Worm (Caenorhabditis elegans) whole organism, L4 larva: ENCODE results near the gene asp-6.

Source experiments
- D1046.2 ChIP-seq: fragments of 200-800 bp; sonication (Bioruptor generic); IDR thresholded peaks from 2 replicates; pipeline ENCODE4 v1.3.6; 2022; ENCODE audit warnings: missing genetic modification characterization, missing compliant biosample characterization
- F49E8.2 ChIP-seq: sonication (generic microtip); optimal IDR thresholded peaks from 2 replicates; lab custom pipeline; 2016; ENCODE audit warnings: missing compliant biosample characterization, mild to moderate bottlenecking, missing genetic modification characterization, borderline replicate concordance
- attf-4 ChIP-seq: sonication (generic microtip); optimal IDR thresholded peaks from 3 replicates; lab custom pipeline; 2017; ENCODE audit warnings: missing biosample characterization, missing genetic modification characterization
- ces-1 ChIP-seq: fragments of 150-350 bp; sonication (generic microtip); optimal IDR thresholded peaks from 4 replicates; lab custom pipeline; 2014; ENCODE audit warnings: missing biosample characterization, missing genetic modification reagents, missing genetic modification characterization
- daf-16 ChIP-seq, 3 experiments: sonication (generic microtip); optimal IDR thresholded peaks; 2 replicates each; lab custom pipeline; 2016 to 2017; ENCODE audit warnings: missing genetic modification characterization in 3 of 3, missing genetic modification reagents in 3 of 3, mild to moderate bottlenecking in 2 of 3, missing compliant biosample characterization in 2 of 3, missing biosample characterization in 1 of 3, moderate library complexity in 1 of 3
- dmd-6 ChIP-seq: fragments of 200-800 bp; sonication (Bioruptor generic); IDR thresholded peaks from 2 replicates; pipeline ENCODE4 v1.3.6; 2022; ENCODE audit warnings: missing genetic modification reagents, missing genetic modification characterization, missing compliant biosample characterization
- dmd-9 ChIP-seq: fragments of 200-800 bp; sonication (Bioruptor generic); IDR thresholded peaks from 2 replicates; pipeline ENCODE4 v1.3.6; 2022; ENCODE audit warnings: missing genetic modification reagents, missing genetic modification characterization, missing compliant biosample characterization
- dve-1 ChIP-seq: sonication (generic microtip); optimal IDR thresholded peaks from 2 replicates; lab custom pipeline; 2017; ENCODE audit warnings: antibody characterized with exemption, mild to moderate bottlenecking, missing genetic modification characterization, missing compliant biosample characterization; ENCODE audit not compliant: insufficient read depth
- egl-43 ChIP-seq: fragments of 200-800 bp; sonication (Bioruptor generic); IDR thresholded peaks from 2 replicates; pipeline ENCODE4 v1.3.6; 2022; ENCODE audit warnings: missing genetic modification reagents, missing genetic modification characterization, missing compliant biosample characterization
- hlh-11 ChIP-seq: fragments of 200-800 bp; sonication (Bioruptor generic); optimal IDR thresholded peaks from 2 replicates; lab custom pipeline; 2018; ENCODE audit warnings: mild to moderate bottlenecking, missing genetic modification characterization, missing compliant biosample characterization
- hlh-30 ChIP-seq: sonication (generic microtip); optimal IDR thresholded peaks from 2 replicates; lab custom pipeline; 2017; ENCODE audit warnings: antibody characterized with exemption, mild to moderate bottlenecking, missing genetic modification characterization, missing compliant biosample characterization; ENCODE audit not compliant: insufficient read depth
- jun-1 ChIP-seq: fragments of 150-350 bp; optimal IDR thresholded peaks from 2 replicates; lab custom pipeline; 2014; ENCODE audit warnings: missing biosample characterization, missing genetic modification reagents, missing genetic modification characterization
- lim-7 ChIP-seq: fragments of 200-800 bp; sonication (Bioruptor generic); IDR thresholded peaks from 2 replicates; pipeline ENCODE4 v1.3.6; 2022; ENCODE audit warnings: missing genetic modification characterization, missing compliant biosample characterization
- lin-29 ChIP-seq: fragments of 200-800 bp; sonication (Bioruptor generic); IDR thresholded peaks from 2 replicates; pipeline ENCODE4 v1.3.6; 2022; ENCODE audit warnings: missing genetic modification reagents, missing genetic modification characterization, missing compliant biosample characterization
- lsy-2 ChIP-seq, 2 experiments: fragments of 150-350 bp in 1 of 2; sonication (generic microtip) in 1 of 2; optimal IDR thresholded peaks; 2 replicates each; lab custom pipeline; 2014 to 2017; ENCODE audit warnings: missing biosample characterization in 2 of 2, missing genetic modification characterization in 2 of 2
- madf-9 ChIP-seq: fragments of 200-800 bp; sonication (Bioruptor generic); conservative IDR thresholded peaks from 2 replicates; pipeline ENCODE4 v1.3.6; 2022; ENCODE audit warnings: missing genetic modification reagents, missing genetic modification characterization, missing compliant biosample characterization
- mes-2 ChIP-seq: sonication (generic microtip); optimal IDR thresholded peaks from 2 replicates; lab custom pipeline; 2016; ENCODE audit warnings: missing genotype, mild to moderate bottlenecking, missing genetic modification characterization, missing compliant biosample characterization; ENCODE audit not compliant: poor library complexity, severe bottlenecking
- mxl-3 ChIP-seq: fragments of 200-800 bp; sonication (Bioruptor generic); optimal IDR thresholded peaks from 2 replicates; lab custom pipeline; 2018; ENCODE audit warnings: mild to moderate bottlenecking, missing genetic modification characterization, missing compliant biosample characterization
- nhr-25 ChIP-seq: sonication (generic microtip); optimal IDR thresholded peaks from 2 replicates; lab custom pipeline; 2017; ENCODE audit warnings: missing genetic modification characterization, mild to moderate bottlenecking, missing compliant biosample characterization, antibody characterized with exemption, moderate library complexity, borderline replicate concordance; ENCODE audit not compliant: insufficient read depth
- nhr-28 ChIP-seq: fragments of 150-350 bp; optimal IDR thresholded peaks from 2 replicates; lab custom pipeline; 2014; ENCODE audit warnings: missing biosample characterization, missing genetic modification characterization
- nhr-41 ChIP-seq: fragments of 200-800 bp; sonication (Bioruptor generic); IDR thresholded peaks from 2 replicates; pipeline ENCODE4 v1.3.6; 2022; ENCODE audit warnings: missing genetic modification reagents, missing genetic modification characterization, missing compliant biosample characterization
- nhr-77 ChIP-seq: fragments of 150-350 bp; optimal IDR thresholded peaks from 2 replicates; lab custom pipeline; 2014; ENCODE audit warnings: missing biosample characterization, missing genetic modification characterization
- pha-4 ChIP-seq, 2 experiments: fragments of 150-350 bp in 1 of 2; fragments of 200-800 bp in 1 of 2; sonication (Bioruptor generic) in 1 of 2; IDR thresholded peaks in 1 of 2; optimal IDR thresholded peaks in 1 of 2; 2 replicates each; pipeline versions ENCODE4 v1.3.6 to Lab custom; 2014 to 2022; ENCODE audit warnings: missing genetic modification characterization in 2 of 2, missing genetic modification reagents in 2 of 2, missing biosample characterization in 1 of 2, missing compliant biosample characterization in 1 of 2
- pqm-1 ChIP-seq: sonication (generic microtip); optimal IDR thresholded peaks from 2 replicates; lab custom pipeline; 2017; ENCODE audit warnings: missing biosample characterization, missing genetic modification characterization
- tra-1 ChIP-seq: fragments of 200-800 bp; sonication (Bioruptor generic); IDR thresholded peaks from 2 replicates; pipeline ENCODE4 v1.3.6; 2022; ENCODE audit warnings: missing genetic modification reagents, missing genetic modification characterization, missing compliant biosample characterization
- unc-62 ChIP-seq, 3 experiments: fragments of 150-350 bp in 1 of 3; sonication (generic microtip); optimal IDR thresholded peaks in 2 of 3; peaks in 1 of 3; 1 replicate in 1 of 3; 2 replicates in 2 of 3; lab custom pipeline; 2014 to 2017; ENCODE audit warnings: missing biosample characterization in 3 of 3, missing genetic modification characterization in 3 of 3, missing genetic modification reagents in 3 of 3, missing genotype in 1 of 3
- zag-1 ChIP-seq: fragments of 150-350 bp; optimal IDR thresholded peaks from 2 replicates; lab custom pipeline; 2014; ENCODE audit warnings: missing biosample characterization, missing genetic modification characterization
- ztf-11 ChIP-seq: fragments of 150-350 bp; optimal IDR thresholded peaks from 2 replicates; lab custom pipeline; 2014; ENCODE audit warnings: missing biosample characterization, missing genetic modification characterization

The asp-6 gene

DNA sequence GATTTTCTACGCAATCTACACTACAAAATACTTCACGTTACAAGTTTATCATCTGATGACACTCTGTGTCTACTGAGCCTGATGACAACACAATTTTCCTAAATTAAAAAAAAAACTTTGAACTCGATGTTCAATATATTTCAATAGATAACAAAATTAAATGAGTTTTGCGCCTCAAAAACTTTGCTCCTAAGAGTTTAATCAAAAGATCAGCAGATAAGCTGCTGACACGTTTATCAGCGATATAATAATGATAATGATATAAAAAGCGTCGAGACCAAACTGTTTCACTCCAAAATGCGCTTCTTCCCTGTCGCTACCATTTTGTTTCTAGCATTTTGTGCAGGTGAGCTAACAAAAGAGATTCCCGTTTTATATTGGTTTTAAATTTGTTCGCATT is 38.9 kb upstream of the asp-6 start, which contains the start of gene clec-218:
TSS of gene clec-218 (plus strand) at position 262 of the 400 bp plus-strand sequence.
- TF ChIP-seq dmd-9 (GFP tag; lab: Robert Waterston, UW) (no peak), dve-1 (peak; percentile 46), pha-4 (GFP tag; IDR thresholded peaks at IDR 0.05; lab: Robert Waterston, UW) (0 out of 2 replicates have a peak, but pooled peaks have one; percentile 11), pha-4 (tag; optimal IDR thresholded peaks at IDR 0.05; lab: Kevin White, UChicago) (no peak), pqm-1 (peak; percentile 10), dmd-6 (GFP tag; lab: Robert Waterston, UW) (peak; percentile 72), daf-16 (GFP tag; optimal IDR thresholded peaks at IDR 0.05; lab: Kevin White, UChicago) (no peak), daf-16 (tag; optimal IDR thresholded peaks at IDR 0.05; lab: Kevin White, UChicago) (peak; percentile 35), madf-9 (GFP tag; lab: Robert Waterston, UW) (no peak)

- no peak for TF ChIP-seq zag-1 (tag; lab: Kevin White, UChicago)
- TF ChIP-seq pqm-1 = peak; percentile 63
- peak; percentile 65 for TF ChIP-seq hlh-11 (tag; lab: Kevin White, UChicago)
- no peak for TF ChIP-seq daf-16 (GFP tag; optimal IDR thresholded peaks at IDR 0.05; lab: Kevin White, UChicago)
- peak; percentile 55 for TF ChIP-seq daf-16 (tag; optimal IDR thresholded peaks at IDR 0.05; lab: Kevin White, UChicago)
- peak; percentile 54 for TF ChIP-seq hlh-30 (tag; lab: Kevin White, UChicago)
- TF ChIP-seq dve-1 = peak; percentile 65
- peak in 1 of 2 experiments; percentile 90 for TF ChIP-seq unc-62 (GFP tag; optimal IDR thresholded peaks at IDR 0.05 in 1 of 2; lab: Kevin White, UChicago)
- TF ChIP-seq unc-62 (tag; optimal IDR thresholded peaks at IDR 0.05; lab: Kevin White, UChicago) = no peak
- TF ChIP-seq nhr-77 (tag; lab: Kevin White, UChicago) = peak; percentile 33
- TF ChIP-seq D1046.2 = no peak
- no peak for TF ChIP-seq lin-29 (GFP tag; lab: Robert Waterston, UW)
- peak; percentile 82 for TF ChIP-seq dmd-6 (GFP tag; lab: Robert Waterston, UW)
- TF ChIP-seq mxl-3 = peak; percentile 64
- peak; percentile 60 for TF ChIP-seq nhr-28
Measured at ce11 chrV:8307013-8307412, 38.3 kb upstream of the asp-6 start.

- TF ChIP-seq lsy-2 (tag; optimal IDR thresholded peaks at IDR 0.05; lab: Kevin White, UChicago) (no peak), tra-1 (GFP tag; lab: Robert Waterston, UW) (no peak), ces-1 (GFP tag; lab: Kevin White, UChicago) (no peak), zag-1 (tag; lab: Kevin White, UChicago) (no peak), egl-43 (no peak), F49E8.2 (no peak), hlh-30 (tag; lab: Kevin White, UChicago) (no peak), madf-9 (GFP tag; lab: Robert Waterston, UW) (no peak), lim-7 (no peak), ztf-11 (no peak)
Measured at ce11 chrV:8306366-8306765, 37.6 kb upstream of the asp-6 start, which contains the start of gene W02D7.8. W02D7.8 (minus strand) TSS chrV:8306466.

- peak; percentile 43 for TF ChIP-seq dve-1
- peak; percentile 46 for TF ChIP-seq pqm-1
- no peak for TF ChIP-seq daf-16 (GFP tag; optimal IDR thresholded peaks at IDR 0.05; lab: Kevin White, UChicago)
- TF ChIP-seq daf-16 (tag; optimal IDR thresholded peaks at IDR 0.05; lab: Kevin White, UChicago) = peak; percentile 38
- TF ChIP-seq dmd-6 (GFP tag; lab: Robert Waterston, UW) = peak; percentile 74
- no peak for TF ChIP-seq nhr-41
- no peak for TF ChIP-seq attf-4 (tag; lab: Kevin White, UChicago)
- TF ChIP-seq jun-1 (tag; lab: Kevin White, UChicago) = no peak
- no peak for TF ChIP-seq hlh-11 (tag; lab: Kevin White, UChicago)
- TF ChIP-seq mes-2 (tag; lab: Kevin White, UChicago) = no peak
- no peak for TF ChIP-seq nhr-25 (tag; lab: Kevin White, UChicago)
Measured at ce11 chrV:8305940-8306339, 37.2 kb upstream of the asp-6 start.
